Fruit fly (Drosophila melanogaster) whole organism, pupa: ENCODE results near the gene upd2.

Experiments
- CG10348 ChIP-seq: fragments of 200-800 bp; sonication (Bioruptor generic); IDR thresholded peaks from 2 replicates; pipeline ENCODE4 v1.3.6; 2022; ENCODE audit warnings: missing biosample characterization, missing genetic modification characterization
- CG32121 ChIP-seq: fragments of 200-800 bp; sonication (Bioruptor generic); IDR thresholded peaks from 2 replicates; pipeline ENCODE4 v1.3.6; 2022; ENCODE audit warnings: missing biosample characterization, missing genetic modification characterization
- CG8301 ChIP-seq: fragments of 200-800 bp; sonication (Bioruptor generic); optimal IDR thresholded peaks from 2 replicates; lab custom pipeline; 2018; ENCODE audit warnings: missing biosample characterization, mild to moderate bottlenecking, missing genetic modification characterization
- CG9948 ChIP-seq: fragments of 200-800 bp; sonication (Bioruptor generic); optimal IDR thresholded peaks from 2 replicates; lab custom pipeline; 2018; ENCODE audit warnings: missing biosample characterization, mild to moderate bottlenecking, missing genetic modification characterization, moderate library complexity
- D1 ChIP-seq: fragments of 200-800 bp; sonication (Bioruptor generic); optimal IDR thresholded peaks from 2 replicates; lab custom pipeline; 2018; ENCODE audit warnings: missing biosample characterization, mild to moderate bottlenecking, missing genetic modification characterization, moderate library complexity
- EcR ChIP-seq: fragments of 200-800 bp; sonication (Bioruptor generic); optimal IDR thresholded peaks from 3 replicates; lab custom pipeline; 2019; ENCODE audit warnings: missing biosample characterization, missing genetic modification characterization, mild to moderate bottlenecking, moderate library complexity, missing genetic modification reagents
- Ets98B ChIP-seq: fragments of 200-800 bp; sonication (Bioruptor generic); IDR thresholded peaks from 2 replicates; pipeline ENCODE4 v1.3.6; 2022; ENCODE audit warnings: missing biosample characterization, missing genetic modification characterization
- Pif1A ChIP-seq: fragments of 200-800 bp; sonication (Bioruptor generic); optimal IDR thresholded peaks from 3 replicates; lab custom pipeline; 2016; ENCODE audit warnings: missing biosample characterization, missing genetic modification characterization
- Snoo ChIP-seq: fragments of 200-800 bp; sonication (Bioruptor generic); optimal IDR thresholded peaks from 3 replicates; lab custom pipeline; 2017; ENCODE audit warnings: missing biosample characterization, mild to moderate bottlenecking, missing genetic modification characterization, inconsistent platforms
- rn ChIP-seq: fragments of 200-800 bp; sonication (Bioruptor generic); IDR thresholded peaks from 2 replicates; pipeline ENCODE4 v1.3.6; 2022; ENCODE audit warnings: missing biosample characterization, missing genetic modification characterization

DNA sequence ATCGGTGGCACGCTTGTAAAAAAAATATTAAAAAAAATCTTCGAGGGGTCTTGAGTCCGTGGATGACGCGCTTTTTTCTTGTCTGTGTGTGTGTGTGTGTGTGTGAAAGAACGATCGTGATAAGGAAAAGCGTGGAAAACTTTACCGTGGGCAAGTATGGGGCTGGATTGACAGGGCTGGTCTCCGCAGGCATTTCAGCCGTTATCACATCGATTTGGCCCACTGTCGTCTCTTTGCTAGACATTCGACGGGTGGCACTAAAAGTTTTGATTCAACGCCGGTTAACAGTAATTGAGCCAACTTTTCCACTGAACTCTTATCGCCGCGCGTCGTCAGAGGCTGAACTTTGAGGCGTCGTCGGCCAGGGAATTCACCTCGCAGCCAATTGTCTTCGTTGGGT, 3.8 kb upstream of the upd2 start:
- TF ChIP-seq CG9948 (tag; lab: Kevin White, UChicago) (no peak), Pif1A (GFP tag; lab: Kevin White, UChicago) (no peak), CG10348 (GFP tag; lab: Robert Waterston, UW) (no peak), EcR (no peak), Ets98B (no peak), CG32121 (GFP tag; lab: Robert Waterston, UW) (no peak), Snoo (tag; lab: Kevin White, UChicago) (no peak), D1 (no peak), CG8301 (tag; lab: Kevin White, UChicago) (no peak), rn (GFP tag; lab: Robert Waterston, UW) (no peak)
